Worm (Caenorhabditis elegans): Measurements from ENCODE around the gene phf-14.

The phf-14 gene

DNA sequence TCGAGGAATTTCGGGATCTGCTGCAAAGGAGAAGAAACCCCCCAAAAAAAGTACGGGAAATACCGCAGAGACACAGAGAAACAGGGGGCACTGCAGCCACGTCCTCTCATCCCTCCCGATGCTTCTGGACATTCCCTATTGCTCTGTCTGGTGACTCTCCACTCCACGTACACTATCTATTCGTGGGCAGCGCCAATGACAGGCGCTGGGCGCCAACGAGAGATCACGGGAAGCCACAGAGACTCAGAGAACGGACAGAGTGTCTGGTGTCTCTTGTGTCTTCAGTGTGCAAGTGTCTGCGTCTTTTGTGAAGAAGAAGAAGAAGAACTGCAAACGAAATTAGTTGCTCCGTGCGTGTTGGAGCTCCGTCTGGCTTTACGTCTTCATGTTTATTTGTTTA lies 13.3 kb upstream of the phf-14 start (continued):
- TF ChIP-seq dmd-8 (GFP tag; IDR thresholded peaks at IDR 0.05), result no peak
- TF ChIP-seq nhr-10 (tag; optimal IDR thresholded peaks at IDR 0.05), result peak; percentile 42
- no peak for TF ChIP-seq nhr-76 (tag; optimal IDR thresholded peaks at IDR 0.05)
- TF ChIP-seq snpc-4 (tag; optimal IDR thresholded peaks at IDR 0.05), result peak; percentile 20
- TF ChIP-seq nhr-25 (tag; optimal IDR thresholded peaks at IDR 0.05; ENCODE audit: borderline replicate concordance, insufficient read depth), result peak; percentile 39
- TF ChIP-seq skn-1 (tag; optimal IDR thresholded peaks at IDR 0.05), result no peak
- peak; percentile 75 for TF ChIP-seq mes-2 (tag; optimal IDR thresholded peaks at IDR 0.05; ENCODE audit: poor library complexity, severe bottlenecking)
- TF ChIP-seq php-3 (GFP tag; IDR thresholded peaks at IDR 0.05), result no peak
- TF ChIP-seq dmd-9 (GFP tag; IDR thresholded peaks at IDR 0.05), result 0 out of 2 replicates have a peak, but pooled peaks have one; percentile 47
- TF ChIP-seq ZK337.2 (GFP tag; IDR thresholded peaks at IDR 0.05), result no peak
- TF ChIP-seq D1046.2 (GFP tag; IDR thresholded peaks at IDR 0.05), result no peak
- peak; percentile 82 for TF ChIP-seq ctbp-1 (GFP tag; IDR thresholded peaks at IDR 0.05)
- peak; percentile 20 for TF ChIP-seq lir-3 (tag; optimal IDR thresholded peaks at IDR 0.05)
- peak; percentile 80 for TF ChIP-seq fkh-10 (GFP tag; optimal IDR thresholded peaks at IDR 0.05)
- TF ChIP-seq nhr-41 (GFP tag; IDR thresholded peaks at IDR 0.05), result no peak
- no peak for TF ChIP-seq ceh-82 (tag; optimal IDR thresholded peaks at IDR 0.05)
- TF ChIP-seq snpc-1.2 (GFP tag; IDR thresholded peaks at IDR 0.05), result no peak; the same call in 1 of the 2 replicates
- peak; percentile 92 for TF ChIP-seq hlh-11 (tag; optimal IDR thresholded peaks at IDR 0.05)
- peak; percentile 49 to 93 for TF ChIP-seq hif-1 (tag; optimal IDR thresholded peaks at IDR 0.05)
- peak; percentile 83 for TF ChIP-seq duxl-1 (tag; optimal IDR thresholded peaks at IDR 0.05; ENCODE audit: poor library complexity)
- TF ChIP-seq F44E2.7 (GFP tag; IDR thresholded peaks at IDR 0.05), result no peak
- TF ChIP-seq nhr-102 (tag; optimal IDR thresholded peaks at IDR 0.05), result peak; percentile 67
- peak; percentile 15 for TF ChIP-seq pqm-1 (tag; optimal IDR thresholded peaks at IDR 0.05)
- TF ChIP-seq lin-15B (tag; optimal IDR thresholded peaks at IDR 0.05), result no peak
- no peak for TF ChIP-seq ztf-11 (tag; optimal IDR thresholded peaks at IDR 0.05)
- no peak for TF ChIP-seq saeg-2 (GFP tag; IDR thresholded peaks at IDR 0.05)
- peak; percentile 56 for TF ChIP-seq ces-1 (GFP tag; optimal IDR thresholded peaks at IDR 0.05)
- peak; percentile 97 for TF ChIP-seq hmg-1.1 (GFP tag; IDR thresholded peaks at IDR 0.05)
- TF ChIP-seq fos-1 (tag; optimal IDR thresholded peaks at IDR 0.05), result no peak
- TF ChIP-seq zfp-3 (GFP tag; conservative IDR thresholded peaks at IDR 0.05), result no peak
- no peak for TF ChIP-seq lin-29 (GFP tag; IDR thresholded peaks at IDR 0.05)
- peak; percentile 79 to 88 for TF ChIP-seq mdl-1 (tag; optimal IDR thresholded peaks at IDR 0.05)
- peak; percentile 42 for TF ChIP-seq nhr-77 (tag; optimal IDR thresholded peaks at IDR 0.05)
- TF ChIP-seq egl-27 (tag; optimal IDR thresholded peaks at IDR 0.05), result no peak
- peak; percentile 42 for TF ChIP-seq jun-1 (tag; optimal IDR thresholded peaks at IDR 0.05)
- TF ChIP-seq vab-7 (GFP tag; IDR thresholded peaks at IDR 0.05), result no peak
- no peak for TF ChIP-seq ceh-28 (tag; optimal IDR thresholded peaks at IDR 0.05)
- no peak for TF ChIP-seq daf-19 (GFP tag; conservative IDR thresholded peaks at IDR 0.05)
- TF ChIP-seq Y75B8A.6 (GFP tag; IDR thresholded peaks at IDR 0.05), result no peak
- no peak for TF ChIP-seq R02D3.7 (tag; optimal IDR thresholded peaks at IDR 0.05)
- TF ChIP-seq nhr-111 (GFP tag; optimal IDR thresholded peaks at IDR 0.05), result no peak
- no peak for TF ChIP-seq daf-8 (GFP tag; IDR thresholded peaks at IDR 0.05)
- no peak for TF ChIP-seq F10B5.3 (tag; optimal IDR thresholded peaks at IDR 0.05)
- peak; percentile 82 for TF ChIP-seq lin-38 (GFP tag; IDR thresholded peaks at IDR 0.05)
- TF ChIP-seq zfp-2 (tag; optimal IDR thresholded peaks at IDR 0.05), result peak; percentile 41
- no peak for TF ChIP-seq Y48G9A.11 (GFP tag; IDR thresholded peaks at IDR 0.05)
- TF ChIP-seq mdt-29 (GFP tag; IDR thresholded peaks at IDR 0.05), result peak; percentile 70; the same call in 1 of the 2 replicates
- peak; percentile 50 for TF ChIP-seq arid-1 (GFP tag; conservative IDR thresholded peaks at IDR 0.05)
- peak; percentile 52 for TF ChIP-seq ztf-7 (tag; optimal IDR thresholded peaks at IDR 0.05)
- no peak for TF ChIP-seq unc-130 (GFP tag; optimal IDR thresholded peaks at IDR 0.05)
- TF ChIP-seq dve-1 (tag; optimal IDR thresholded peaks at IDR 0.05; ENCODE audit: insufficient read depth), result peak; percentile 89

Measured in whole organism, L4 larva.